Worm (Caenorhabditis elegans): ENCODE measurements around the gene F54H12.10.

The F54H12.10 gene

DNA sequence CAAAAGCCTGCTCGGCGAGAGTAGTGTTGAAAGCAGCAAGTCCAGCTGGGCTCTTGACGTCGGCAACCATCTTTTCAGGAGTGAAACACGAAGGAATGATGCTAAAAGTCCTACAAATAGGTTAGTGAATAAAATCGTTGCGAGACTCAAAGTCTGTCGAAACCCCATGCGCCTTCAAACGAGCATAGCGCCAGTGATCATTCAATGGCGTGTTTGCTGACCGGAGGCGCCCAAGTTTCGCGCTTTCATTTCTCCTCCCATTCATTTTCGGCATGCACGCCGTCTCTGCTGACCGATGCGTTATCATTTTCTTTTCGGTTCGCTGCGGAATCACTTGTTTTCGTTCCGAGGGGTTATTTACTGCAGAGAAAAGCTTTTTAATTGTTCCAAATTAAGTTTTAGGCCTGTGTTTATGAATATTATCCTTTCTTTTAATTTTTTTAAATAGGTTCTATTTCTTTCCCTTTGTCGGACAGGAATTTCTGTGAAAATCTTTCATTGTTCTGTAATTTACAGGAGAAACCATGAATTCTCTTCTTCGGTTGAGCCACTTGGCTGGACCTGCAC lies 14.5 kb upstream of the F54H12.10 start, which contains the start of the genes eef-1B.1 and aco-2 (continued):
- peak; percentile 25 for TF ChIP-seq elt-2 (tag; optimal IDR thresholded peaks at IDR 0.05)
- no peak for TF ChIP-seq eyg-1 (tag; optimal IDR thresholded peaks at IDR 0.05)
- TF ChIP-seq ceh-6 (GFP tag; optimal IDR thresholded peaks at IDR 0.05), result no peak
- TF ChIP-seq ceh-9 (tag; optimal IDR thresholded peaks at IDR 0.05), result no peak
- TF ChIP-seq pqm-1 (tag; optimal IDR thresholded peaks at IDR 0.05), result no peak
- no peak for TF ChIP-seq mec-3 (tag; optimal IDR thresholded peaks at IDR 0.05; ENCODE audit: borderline replicate concordance)
- TF ChIP-seq che-1 (tag; optimal IDR thresholded peaks at IDR 0.05), result no peak
- no peak for TF ChIP-seq Y22D7AL.16 (tag; optimal IDR thresholded peaks at IDR 0.05)
- no peak for TF ChIP-seq ceh-30 (tag; optimal IDR thresholded peaks at IDR 0.05)
- no peak for TF ChIP-seq ceh-14 (tag; optimal IDR thresholded peaks at IDR 0.05)
- TF ChIP-seq unc-42 (tag; optimal IDR thresholded peaks at IDR 0.05), result peak; percentile 62
- no peak for TF ChIP-seq nhr-11 (tag; optimal IDR thresholded peaks at IDR 0.05)
- no peak for TF ChIP-seq sox-4 (tag; optimal IDR thresholded peaks at IDR 0.05)
- no peak for TF ChIP-seq lin-11 (tag; optimal IDR thresholded peaks at IDR 0.05)
- TF ChIP-seq pha-2 (tag; optimal IDR thresholded peaks at IDR 0.05), result no peak
- no peak for TF ChIP-seq hlh-6 (tag; optimal IDR thresholded peaks at IDR 0.05)
- no peak for TF ChIP-seq sox-2 (GFP tag; IDR thresholded peaks at IDR 0.05)

DNA sequence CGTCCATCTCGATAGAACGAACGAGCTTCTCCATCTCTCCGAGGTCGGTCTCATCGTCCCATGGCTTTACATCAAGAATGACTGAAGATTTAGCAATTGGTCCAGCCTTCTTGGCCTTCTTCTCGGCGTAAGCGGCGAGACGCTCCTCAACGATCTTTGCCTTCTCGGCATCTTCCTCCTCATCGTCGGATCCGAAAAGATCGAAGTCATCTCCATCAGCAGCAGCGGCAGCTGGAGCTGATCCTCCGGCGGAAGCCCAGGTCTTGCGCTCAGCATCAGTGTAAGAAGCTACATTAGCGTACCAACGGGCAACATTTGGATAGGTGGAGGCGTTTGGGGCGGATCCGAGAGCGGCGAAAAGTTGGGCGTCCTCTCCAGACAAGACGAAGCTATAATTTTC lies 13.9 kb upstream of the F54H12.10 start:
- TF ChIP-seq madf-2 (tag; optimal IDR thresholded peaks at IDR 0.05) (no peak), ceh-24 (tag; optimal IDR thresholded peaks at IDR 0.05) (no peak), ceh-18 (tag; optimal IDR thresholded peaks at IDR 0.05) (no peak), K02D7.2 (tag; optimal IDR thresholded peaks at IDR 0.05) (no peak), pag-3 (tag; optimal IDR thresholded peaks at IDR 0.05; ENCODE audit: borderline replicate concordance) (no peak), dmd-4 (tag; optimal IDR thresholded peaks at IDR 0.05; ENCODE audit: borderline replicate concordance) (no peak), ceh-34 (tag; optimal IDR thresholded peaks at IDR 0.05) (no peak), pat-9 (tag; optimal IDR thresholded peaks at IDR 0.05) (no peak), pha-2 (tag; optimal IDR thresholded peaks at IDR 0.05) (no peak), sox-4 (tag; optimal IDR thresholded peaks at IDR 0.05) (no peak), elt-4 (tag; optimal IDR thresholded peaks at IDR 0.05) (no peak), tbx-2 (tag; optimal IDR thresholded peaks at IDR 0.05) (no peak)

DNA sequence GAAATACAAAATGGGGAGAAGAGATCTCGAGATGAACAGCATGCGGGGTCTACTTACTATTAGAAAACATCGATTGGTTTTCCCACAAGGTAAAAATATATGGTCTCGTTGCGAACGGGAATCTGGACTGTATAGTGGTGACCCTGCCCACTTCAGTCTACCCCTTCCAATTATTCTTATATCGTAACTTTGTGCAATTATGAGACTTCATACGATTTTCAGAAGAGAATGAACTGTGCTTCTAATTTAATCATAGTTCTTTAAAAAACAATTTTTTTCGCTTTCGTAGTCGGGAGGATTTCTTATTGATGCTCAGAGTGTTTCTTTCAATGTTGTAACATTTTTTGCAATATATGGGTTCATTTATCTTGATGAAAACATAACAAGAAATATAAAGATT lies 13.3 kb upstream of the F54H12.10 start, which contains the start of gene F54H12.5:
Gene F54H12.5, minus strand, starts transcription at position 101 of the 400 bp plus-strand sequence.
- no peak for TF ChIP-seq pqm-1 (tag; optimal IDR thresholded peaks at IDR 0.05)
- no peak for TF ChIP-seq ceh-48 (tag; optimal IDR thresholded peaks at IDR 0.05)
- TF ChIP-seq pax-1 (tag; optimal IDR thresholded peaks at IDR 0.05), result no peak
- TF ChIP-seq elt-2 (tag; optimal IDR thresholded peaks at IDR 0.05), result no peak
- TF ChIP-seq hlh-15 (tag; optimal IDR thresholded peaks at IDR 0.05), result no peak
- no peak for TF ChIP-seq lim-6 (tag; optimal IDR thresholded peaks at IDR 0.05)

DNA sequence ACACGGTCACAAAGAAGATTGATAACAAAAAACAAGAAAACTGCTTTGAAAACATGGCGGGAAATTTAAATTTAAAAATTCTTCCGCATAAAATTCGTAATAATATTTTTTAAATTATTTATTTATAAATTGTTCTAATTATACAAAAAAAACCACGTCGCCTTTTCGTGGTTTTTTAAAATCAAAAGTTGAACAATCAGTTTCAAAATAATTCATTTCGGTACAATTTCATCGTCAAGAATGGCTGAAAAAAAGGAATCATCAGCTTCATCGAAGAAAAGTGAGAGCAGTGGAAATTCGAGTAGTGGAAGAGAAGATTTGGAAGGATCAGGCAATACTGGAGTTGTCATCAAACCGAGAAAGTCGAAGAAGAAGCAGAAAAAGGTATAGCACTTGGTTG lies 10.3 kb upstream of the F54H12.10 start, which contains the start of the genes F54H12.8 and F54H12.7:
Gene F54H12.8, minus strand, starts transcription at position 101 of the 400 bp plus-strand sequence.
Gene F54H12.7, plus strand, starts transcription at position 229 of the 400 bp plus-strand sequence.
- TF ChIP-seq ttx-3 (tag; optimal IDR thresholded peaks at IDR 0.05) (no peak), K09A11.1 (tag; optimal IDR thresholded peaks at IDR 0.05; ENCODE audit: insufficient read depth) (no peak), fax-1 (tag; optimal IDR thresholded peaks at IDR 0.05) (no peak), eyg-1 (tag; optimal IDR thresholded peaks at IDR 0.05) (no peak), elt-2 (tag; optimal IDR thresholded peaks at IDR 0.05) (no peak), lin-11 (tag; optimal IDR thresholded peaks at IDR 0.05) (no peak), unc-42 (tag; optimal IDR thresholded peaks at IDR 0.05) (no peak), sox-4 (tag; optimal IDR thresholded peaks at IDR 0.05) (no peak), gmeb-2 (tag; optimal IDR thresholded peaks at IDR 0.05) (no peak)

Data from whole organism, late embryonic.